Worm (Caenorhabditis elegans) whole organism, L1 larva: ENCODE results near the gene sek-3.

Experiments
- C16A3.4 ChIP-seq: fragments of 150-350 bp; optimal IDR thresholded peaks from 2 replicates; lab custom pipeline; 2014; ENCODE audit warnings: missing biosample characterization, missing genetic modification characterization
- C34B4.2 ChIP-seq: sonication (generic microtip); optimal IDR thresholded peaks from 2 replicates; lab custom pipeline; 2017; ENCODE audit warnings: mild to moderate bottlenecking, missing genetic modification characterization, missing compliant biosample characterization
- F16B12.6 ChIP-seq: fragments of 150-350 bp; optimal IDR thresholded peaks from 2 replicates; lab custom pipeline; 2014; ENCODE audit warnings: missing biosample characterization, missing genetic modification characterization
- alr-1 ChIP-seq: fragments of 200-800 bp; sonication (Bioruptor generic); optimal IDR thresholded peaks from 2 replicates; lab custom pipeline; 2018; ENCODE audit warnings: borderline replicate concordance, mild to moderate bottlenecking, missing genetic modification characterization, missing compliant biosample characterization
- blmp-1 ChIP-seq: fragments of 150-350 bp; optimal IDR thresholded peaks from 2 replicates; lab custom pipeline; 2014; ENCODE audit warnings: missing biosample characterization, missing genetic modification characterization
- ceh-63 ChIP-seq: fragments of 200-800 bp; sonication (Bioruptor generic); optimal IDR thresholded peaks from 2 replicates; lab custom pipeline; 2018; ENCODE audit warnings: mild to moderate bottlenecking, missing genetic modification characterization, missing compliant biosample characterization
- ceh-8 ChIP-seq: fragments of 200-800 bp; sonication (Bioruptor generic); optimal IDR thresholded peaks from 2 replicates; lab custom pipeline; 2018; ENCODE audit warnings: mild to moderate bottlenecking, missing genetic modification characterization, moderate library complexity, missing compliant biosample characterization
- elt-2 ChIP-seq: sonication (generic microtip); optimal IDR thresholded peaks from 2 replicates; lab custom pipeline; 2016; ENCODE audit warnings: missing genetic modification characterization, mild to moderate bottlenecking, inconsistent platforms, missing compliant biosample characterization, missing genetic modification reagents
- elt-3 ChIP-seq, 6 experiments: fragments of 150-350 bp in 1 of 6; sonication (generic microtip); optimal IDR thresholded peaks; 2 replicates each; lab custom pipeline; 2017 to 2018; ENCODE audit warnings: missing biosample characterization in 6 of 6, missing genetic modification characterization in 6 of 6, inconsistent platforms in 1 of 6
- fkh-4 ChIP-seq: sonication (generic microtip); optimal IDR thresholded peaks from 2 replicates; lab custom pipeline; 2016; ENCODE audit warnings: missing compliant biosample characterization, missing genetic modification characterization, borderline replicate concordance
- fos-1 ChIP-seq: fragments of 150-350 bp; optimal IDR thresholded peaks from 2 replicates; lab custom pipeline; 2014; ENCODE audit warnings: missing biosample characterization, missing genetic modification characterization
- grh-1 ChIP-seq: fragments of 200-800 bp; sonication (Bioruptor generic); IDR thresholded peaks from 2 replicates; pipeline ENCODE4 v1.3.6; 2022; ENCODE audit warnings: missing genetic modification reagents, missing genetic modification characterization, missing compliant biosample characterization
- jun-1 ChIP-seq: fragments of 150-350 bp; optimal IDR thresholded peaks from 2 replicates; lab custom pipeline; 2014; ENCODE audit warnings: missing biosample characterization, missing genetic modification reagents, missing genetic modification characterization
- lin-13 ChIP-seq: fragments of 150-350 bp; optimal IDR thresholded peaks from 2 replicates; lab custom pipeline; 2014; ENCODE audit warnings: missing biosample characterization, missing genetic modification reagents, missing genetic modification characterization
- lin-14 ChIP-seq: fragments of 200-800 bp; sonication (Bioruptor generic); optimal IDR thresholded peaks from 2 replicates; lab custom pipeline; 2018; ENCODE audit warnings: mild to moderate bottlenecking, missing genetic modification characterization, moderate library complexity, missing compliant biosample characterization
- lin-35 ChIP-seq, 2 experiments: fragments of 150-350 bp; optimal IDR thresholded peaks; 2 replicates each; lab custom pipeline; 2014; ENCODE audit warnings: missing biosample characterization in 2 of 2, missing genetic modification characterization in 2 of 2, missing genetic modification reagents in 2 of 2
- lin-39 ChIP-seq: fragments of 150-350 bp; optimal IDR thresholded peaks from 2 replicates; lab custom pipeline; 2014; ENCODE audit warnings: missing biosample characterization, missing genetic modification reagents, missing genetic modification characterization
- lir-3 ChIP-seq: sonication (generic microtip); optimal IDR thresholded peaks from 2 replicates; lab custom pipeline; 2016; ENCODE audit warnings: mild to moderate bottlenecking, missing genetic modification characterization, moderate library complexity, missing compliant biosample characterization; ENCODE audit not compliant: poor library complexity
- lsy-2 ChIP-seq, 2 experiments: fragments of 150-350 bp; optimal IDR thresholded peaks; 2 replicates each; lab custom pipeline; 2014; ENCODE audit warnings: missing biosample characterization in 2 of 2, missing genetic modification characterization in 2 of 2
- mab-9 ChIP-seq: fragments of 200-800 bp; sonication (Bioruptor generic); IDR thresholded peaks from 2 replicates; pipeline ENCODE4 v1.3.6; 2022; ENCODE audit warnings: missing genetic modification reagents, missing genetic modification characterization, missing compliant biosample characterization
- mdl-1 ChIP-seq, 2 experiments: fragments of 150-350 bp; optimal IDR thresholded peaks; 2 replicates each; lab custom pipeline; 2014 to 2017; ENCODE audit warnings: missing biosample characterization in 2 of 2, missing genetic modification characterization in 2 of 2, inconsistent platforms in 1 of 2
- mep-1 ChIP-seq: fragments of 150-350 bp; optimal IDR thresholded peaks from 2 replicates; lab custom pipeline; 2014; ENCODE audit warnings: missing biosample characterization, missing genetic modification characterization
- nhr-12 ChIP-seq: sonication (generic microtip); optimal IDR thresholded peaks from 2 replicates; lab custom pipeline; 2017; ENCODE audit warnings: missing biosample characterization, missing genetic modification characterization
- nhr-19 ChIP-seq: fragments of 200-800 bp; sonication (Bioruptor generic); conservative IDR thresholded peaks from 2 replicates; pipeline ENCODE4 v1.3.6; 2022; ENCODE audit warnings: missing genetic modification characterization, missing compliant biosample characterization
- nhr-20 ChIP-seq: sonication (generic microtip); optimal IDR thresholded peaks from 2 replicates; lab custom pipeline; 2016; ENCODE audit warnings: mild to moderate bottlenecking, missing genetic modification characterization, missing compliant biosample characterization
- nhr-28 ChIP-seq: fragments of 150-350 bp; optimal IDR thresholded peaks from 2 replicates; lab custom pipeline; 2014; ENCODE audit warnings: missing biosample characterization, missing genetic modification characterization
- nhr-84 ChIP-seq: sonication (generic microtip); optimal IDR thresholded peaks from 2 replicates; lab custom pipeline; 2017; ENCODE audit warnings: missing biosample characterization, missing genetic modification characterization
- nhr-85 ChIP-seq: sonication (generic microtip); peaks from one replicate; lab custom pipeline; 2016; ENCODE audit warnings: missing genetic modification characterization, inconsistent platforms, missing compliant biosample characterization
- rnt-1 ChIP-seq: sonication (generic microtip); optimal IDR thresholded peaks from 2 replicates; lab custom pipeline; 2016; ENCODE audit warnings: mild to moderate bottlenecking, missing genetic modification characterization, moderate library complexity, missing compliant biosample characterization
- sptf-1 ChIP-seq: fragments of 150-350 bp; optimal IDR thresholded peaks from 2 replicates; lab custom pipeline; 2014; ENCODE audit warnings: missing biosample characterization, missing genetic modification characterization
- swsn-7 ChIP-seq: sonication (generic microtip); optimal IDR thresholded peaks from 2 replicates; lab custom pipeline; 2016; ENCODE audit warnings: missing genetic modification characterization, missing compliant biosample characterization
- tbx-2 ChIP-seq: sonication (generic microtip); optimal IDR thresholded peaks from 2 replicates; lab custom pipeline; 2016; ENCODE audit warnings: missing genetic modification characterization, missing compliant biosample characterization
- tlp-1 ChIP-seq: fragments of 150-350 bp; optimal IDR thresholded peaks from 2 replicates; lab custom pipeline; 2014; ENCODE audit warnings: missing biosample characterization, missing genetic modification characterization
- unc-130 ChIP-seq: fragments of 150-350 bp; optimal IDR thresholded peaks from 2 replicates; lab custom pipeline; 2017; ENCODE audit warnings: missing biosample characterization, missing genetic modification characterization, inconsistent platforms
- unc-86 ChIP-seq: sonication (generic microtip); optimal IDR thresholded peaks from 2 replicates; lab custom pipeline; 2016; ENCODE audit warnings: missing genetic modification characterization, missing compliant biosample characterization
- vab-15 ChIP-seq: sonication (generic microtip); optimal IDR thresholded peaks from 2 replicates; lab custom pipeline; 2017; ENCODE audit warnings: missing genotype, mild to moderate bottlenecking, missing genetic modification characterization, missing compliant biosample characterization
- xbp-1 ChIP-seq: sonication (generic microtip); optimal IDR thresholded peaks from 2 replicates; lab custom pipeline; 2016; ENCODE audit warnings: missing genetic modification characterization, missing compliant biosample characterization
- ztf-11 ChIP-seq, 2 experiments: sonication (generic microtip); optimal IDR thresholded peaks; 2 replicates each; lab custom pipeline; 2016 to 2017; ENCODE audit warnings: missing genetic modification characterization in 2 of 2, missing biosample characterization in 1 of 2, missing compliant biosample characterization in 1 of 2

The sek-3 gene

DNA sequence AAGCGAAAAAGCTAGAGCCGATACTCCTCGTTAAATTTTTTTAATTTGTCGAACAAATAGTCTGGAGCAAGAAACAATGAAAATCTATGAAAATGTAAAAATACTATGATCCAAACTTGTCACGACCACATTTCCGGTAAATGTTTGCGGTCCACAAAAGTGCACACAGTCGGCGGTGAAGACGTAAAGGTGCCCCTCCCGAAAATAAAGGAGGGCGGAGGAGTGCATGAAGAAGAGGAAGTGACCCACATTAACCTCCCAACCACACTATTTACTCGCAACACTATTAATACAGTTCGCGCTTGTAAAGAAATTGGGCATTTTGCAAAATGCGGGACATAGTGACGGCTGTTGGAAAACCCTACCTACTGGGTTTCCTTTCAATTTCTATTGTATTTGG lies 22.3 kb downstream of the sek-3 start:
- TF ChIP-seq xbp-1 (tag; lab: Kevin White, UChicago) (no peak), nhr-85 (tag; lab: Kevin White, UChicago) (no peak), tlp-1 (tag; lab: Kevin White, UChicago) (no peak), lsy-2 (tag; optimal IDR thresholded peaks at IDR 0.05; lab: Kevin White, UChicago) (no peak), grh-1 (no peak), swsn-7 (tag; lab: Kevin White, UChicago) (no peak)
- TF ChIP-seq, all 84 proteins: peak for 0

ce11 chrX:5043887-5044286 lies 26.2 kb downstream of the sek-3 start, which contains the start of gene Y64H9A.2:
Gene Y64H9A.2, plus strand, starts transcription at chrX:5043976.
- TF ChIP-seq sptf-1 (tag; lab: Kevin White, UChicago) (no peak), blmp-1 (tag; lab: Kevin White, UChicago) (peak; percentile 91)

DNA sequence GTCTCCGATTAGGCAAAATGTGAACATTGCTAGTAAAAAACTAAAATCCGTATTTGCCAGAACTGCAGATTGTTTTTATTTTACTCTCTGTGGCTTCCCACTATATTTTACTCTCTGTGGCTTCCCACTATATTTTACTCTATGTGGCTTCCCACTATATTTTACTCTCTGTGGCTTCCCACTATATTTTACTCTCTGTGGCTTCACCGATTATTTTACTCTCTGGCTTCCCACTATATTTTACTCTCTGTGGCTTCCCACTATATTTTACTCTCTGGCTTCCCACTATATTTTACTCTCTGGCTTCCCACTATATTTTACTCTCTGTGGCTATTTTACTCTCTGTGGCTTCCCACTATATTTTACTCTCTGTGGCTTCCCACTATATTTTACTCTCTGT lies 38.5 kb downstream of the sek-3 start:
- peak in 1 of 2 experiments; percentile 21 for TF ChIP-seq ztf-11 (tag; optimal IDR thresholded peaks at IDR 0.05; lab: Kevin White, UChicago)
- TF ChIP-seq ceh-8 (GFP tag; lab: Kevin White, UChicago), result peak; percentile 81
- TF ChIP-seq, all 84 proteins: peak for 2; not testable (repeated sequence) for 82

DNA sequence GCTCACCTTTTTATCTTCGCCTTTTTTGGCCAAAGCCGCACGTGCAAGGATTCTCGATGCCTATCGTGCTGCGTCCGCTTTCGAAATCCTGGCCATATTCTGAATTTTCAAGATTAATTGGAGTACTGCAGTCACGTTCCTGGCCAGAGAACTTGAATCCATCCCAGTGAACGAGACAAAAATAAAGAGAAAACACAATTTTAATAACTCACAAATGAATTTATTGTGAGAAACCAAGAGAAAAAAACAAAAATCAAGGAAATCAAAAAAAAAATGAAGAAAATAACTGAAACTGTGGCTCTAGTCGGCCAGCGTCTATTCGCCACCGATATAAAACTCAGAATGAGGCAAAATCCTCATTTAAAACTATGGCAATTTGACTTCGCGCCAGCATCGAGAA lies 41.5 kb downstream of the sek-3 start, which contains the start of gene C24H10.4:
C24H10.4 (minus strand) TSS at position 101 of the 400 bp plus-strand sequence.
- TF ChIP-seq jun-1 (tag; lab: Kevin White, UChicago), result no peak
- TF ChIP-seq nhr-28 (tag; lab: Kevin White, UChicago), result no peak
- TF ChIP-seq grh-1, result no peak
- TF ChIP-seq ceh-63 (GFP tag; lab: Kevin White, UChicago), result no peak
- no peak for TF ChIP-seq elt-2 (tag; lab: Kevin White, UChicago)
- no peak for TF ChIP-seq lin-35 (GFP tag; optimal IDR thresholded peaks at IDR 0.05; lab: Kevin White, UChicago)
- no peak for TF ChIP-seq mab-9 (GFP tag; lab: Robert Waterston, UW)
- no peak for TF ChIP-seq fos-1 (tag; lab: Kevin White, UChicago)
- TF ChIP-seq lin-14 (GFP tag; lab: Kevin White, UChicago), result no peak
- TF ChIP-seq alr-1 (tag; lab: Kevin White, UChicago), result no peak
- no peak for TF ChIP-seq elt-3 (tag; optimal IDR thresholded peaks at IDR 0.05; lab: Kevin White, UChicago)
- TF ChIP-seq lir-3 (tag; lab: Kevin White, UChicago), result no peak
- no peak for TF ChIP-seq vab-15 (tag; lab: Kevin White, UChicago)
- no peak for TF ChIP-seq xbp-1 (tag; lab: Kevin White, UChicago)
- TF ChIP-seq rnt-1 (tag; lab: Kevin White, UChicago), result no peak
- TF ChIP-seq, all 84 proteins: peak for 0

ce11 chrX:5060756-5061155 lies 43.1 kb downstream of the sek-3 start, which contains the start of gene C24H10.3:
Gene C24H10.3, plus strand, starts transcription at chrX:5061056.
- TF ChIP-seq grh-1 (no peak), unc-130 (tag; lab: Kevin White, UChicago) (no peak), nhr-84 (tag; lab: Kevin White, UChicago) (no peak), sptf-1 (tag; lab: Kevin White, UChicago) (no peak), F16B12.6 (tag; lab: Kevin White, UChicago) (no peak), lin-35 (GFP tag; optimal IDR thresholded peaks at IDR 0.05; lab: Kevin White, UChicago) (no peak), unc-86 (tag; lab: Kevin White, UChicago) (no peak), nhr-85 (tag; lab: Kevin White, UChicago) (no peak), C16A3.4 (no peak), lin-14 (GFP tag; lab: Kevin White, UChicago) (peak; percentile 13), nhr-20 (no peak), nhr-12 (tag; lab: Kevin White, UChicago) (no peak), mep-1 (peak; percentile 25), alr-1 (tag; lab: Kevin White, UChicago) (no peak), lin-39 (tag; lab: Kevin White, UChicago) (no peak), mdl-1 (tag; optimal IDR thresholded peaks at IDR 0.05; lab: Kevin White, UChicago) (no peak), tbx-2 (tag; lab: Kevin White, UChicago) (no peak), nhr-19 (no peak), fkh-4 (tag; lab: Kevin White, UChicago) (no peak), lin-13 (GFP tag; lab: Kevin White, UChicago) (no peak), C34B4.2 (tag; lab: Kevin White, UChicago) (no peak), blmp-1 (tag; lab: Kevin White, UChicago) (peak; percentile 41)
- TF ChIP-seq, all 84 proteins: peak for 3
